Worm (Caenorhabditis elegans): ENCODE results near the gene T19H12.6.

DNA sequence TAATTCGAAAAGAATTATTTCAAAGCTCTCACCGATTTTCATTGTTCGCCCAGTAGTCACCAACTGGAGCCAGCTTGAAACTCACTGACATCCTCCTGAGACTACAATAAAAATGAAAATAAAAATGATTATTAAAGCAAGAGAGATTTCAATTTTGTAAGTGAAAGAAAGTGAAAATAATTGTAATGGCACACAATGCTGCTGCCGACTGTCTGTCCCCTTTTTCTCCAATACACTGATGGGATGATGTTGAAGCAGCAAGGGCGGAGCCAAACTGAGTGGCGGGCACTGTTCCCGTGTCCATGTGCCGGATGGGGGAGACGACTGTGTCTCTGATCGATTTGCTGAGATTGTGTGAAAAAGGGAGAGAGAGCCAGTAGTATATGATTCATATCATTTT is 43.2 kb downstream of the T19H12.6 start, which contains the start of gene C37H5.14:
- TF ChIP-seq snpc-4 (tag; optimal IDR thresholded peaks at IDR 0.05) (no peak), ztf-4 (tag; optimal IDR thresholded peaks at IDR 0.05) (no peak), dsc-1 (tag; optimal IDR thresholded peaks at IDR 0.05) (no peak)
